Worm (Caenorhabditis elegans) whole organism, mixed stage, embryonic: Measurements from ENCODE around the gene B0034.4.

Source experiments
- ceh-39 ChIP-seq: fragments of 150-350 bp; optimal IDR thresholded peaks from 2 replicates; lab custom pipeline; 2014; ENCODE audit warnings: missing biosample characterization, missing genetic modification characterization
- lin-32 ChIP-seq: fragments of 200-800 bp; sonication (Bioruptor generic); optimal IDR thresholded peaks from 2 replicates; lab custom pipeline; 2018; ENCODE audit warnings: mild to moderate bottlenecking, missing genetic modification characterization, missing compliant biosample characterization
- nhr-28 ChIP-seq: fragments of 150-350 bp; optimal IDR thresholded peaks from 2 replicates; lab custom pipeline; 2014; ENCODE audit warnings: missing biosample characterization, missing genetic modification characterization
- pha-4 ChIP-seq: fragments of 150-350 bp; optimal IDR thresholded peaks from 2 replicates; lab custom pipeline; 2018; ENCODE audit warnings: missing biosample characterization, missing genetic modification reagents, missing genetic modification characterization
- ztf-11 ChIP-seq: fragments of 150-350 bp; optimal IDR thresholded peaks from 2 replicates; lab custom pipeline; 2014; ENCODE audit warnings: missing biosample characterization, missing genetic modification characterization

DNA sequence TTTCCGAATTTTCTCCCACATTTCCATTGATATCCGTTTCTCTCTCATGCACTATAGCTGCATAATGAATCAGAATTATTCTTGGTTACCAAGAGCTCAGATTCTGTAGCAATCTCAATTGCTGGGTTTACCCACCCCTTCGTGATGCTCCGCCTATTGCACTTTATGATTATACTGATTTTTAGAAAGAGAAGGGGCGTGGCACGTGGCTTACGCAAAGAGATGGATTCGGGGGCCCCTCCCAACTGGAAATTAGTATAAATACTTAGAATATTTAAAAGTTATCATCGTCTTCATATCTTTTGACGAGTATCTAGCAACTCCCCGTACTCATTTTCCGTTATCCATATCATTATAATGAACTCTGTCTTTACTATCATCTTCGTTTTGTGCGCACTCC lies 30.8 kb upstream of the B0034.4 start, which contains the start of gene ins-6:
- no peak for TF ChIP-seq ceh-39 (tag; lab: Kevin White, UChicago)
- TF ChIP-seq pha-4 (tag; lab: Kevin White, UChicago), result no peak
- TF ChIP-seq lin-32 (GFP tag; lab: Kevin White, UChicago), result no peak
- no peak for TF ChIP-seq ztf-11 (tag; lab: Kevin White, UChicago)
- no peak for TF ChIP-seq nhr-28 (tag; lab: Kevin White, UChicago)
